Worm (Caenorhabditis elegans) whole organism, late embryonic: ENCODE measurements around the gene F52D1.2.

Experiments used
- K02D7.2 ChIP-seq: sonication (generic microtip); optimal IDR thresholded peaks from 2 replicates; lab custom pipeline; 2017; ENCODE audit warnings: mild to moderate bottlenecking, missing genetic modification characterization, missing compliant biosample characterization
- T23F11.4 ChIP-seq: fragments of 200-800 bp; sonication (Bioruptor generic); optimal IDR thresholded peaks from 2 replicates; lab custom pipeline; 2018; ENCODE audit warnings: mild to moderate bottlenecking, missing genetic modification characterization, missing compliant biosample characterization
- Y22D7AL.16 ChIP-seq: sonication (generic microtip); optimal IDR thresholded peaks from 2 replicates; lab custom pipeline; 2016; ENCODE audit warnings: missing genetic modification characterization, missing compliant biosample characterization
- ahr-1 ChIP-seq: sonication (generic microtip); optimal IDR thresholded peaks from 2 replicates; lab custom pipeline; 2016; ENCODE audit warnings: missing genetic modification characterization, missing compliant biosample characterization
- ceh-14 ChIP-seq: sonication (generic microtip); optimal IDR thresholded peaks from 2 replicates; lab custom pipeline; 2016; ENCODE audit warnings: missing genotype, missing genetic modification characterization, missing compliant biosample characterization
- ceh-18 ChIP-seq: sonication (generic microtip); optimal IDR thresholded peaks from 2 replicates; lab custom pipeline; 2016; ENCODE audit warnings: missing genetic modification characterization, missing compliant biosample characterization
- ceh-19 ChIP-seq: fragments of 200-800 bp; sonication (Bioruptor generic); optimal IDR thresholded peaks from 2 replicates; lab custom pipeline; 2018; ENCODE audit warnings: mild to moderate bottlenecking, missing genetic modification characterization, missing compliant biosample characterization
- ceh-24 ChIP-seq: sonication (generic microtip); optimal IDR thresholded peaks from 2 replicates; lab custom pipeline; 2016; ENCODE audit warnings: mild to moderate bottlenecking, missing genetic modification characterization, missing compliant biosample characterization
- ceh-31 ChIP-seq: sonication (generic microtip); optimal IDR thresholded peaks from 2 replicates; lab custom pipeline; 2016; ENCODE audit warnings: missing genetic modification characterization, missing compliant biosample characterization
- ceh-34 ChIP-seq: sonication (generic microtip); optimal IDR thresholded peaks from 2 replicates; lab custom pipeline; 2016; ENCODE audit warnings: mild to moderate bottlenecking, missing genetic modification characterization, missing compliant biosample characterization
- ceh-48 ChIP-seq: sonication (generic microtip); optimal IDR thresholded peaks from 2 replicates; lab custom pipeline; 2016; ENCODE audit warnings: missing genetic modification characterization, inconsistent platforms, missing compliant biosample characterization
- ceh-6 ChIP-seq: fragments of 200-800 bp; sonication (Bioruptor generic); optimal IDR thresholded peaks from 2 replicates; lab custom pipeline; 2018; ENCODE audit warnings: mild to moderate bottlenecking, missing genetic modification characterization, missing compliant biosample characterization
- dmd-4 ChIP-seq: sonication (generic microtip); optimal IDR thresholded peaks from 2 replicates; lab custom pipeline; 2016; ENCODE audit warnings: borderline replicate concordance, missing genetic modification characterization, missing compliant biosample characterization
- dve-1 ChIP-seq: sonication (generic microtip); optimal IDR thresholded peaks from 2 replicates; lab custom pipeline; 2017; ENCODE audit warnings: antibody characterized with exemption, mild to moderate bottlenecking, missing genetic modification characterization, missing compliant biosample characterization
- elt-4 ChIP-seq: sonication (generic microtip); optimal IDR thresholded peaks from 2 replicates; lab custom pipeline; 2016; ENCODE audit warnings: missing genetic modification characterization, missing compliant biosample characterization
- ets-4 ChIP-seq: sonication (generic microtip); optimal IDR thresholded peaks from 2 replicates; lab custom pipeline; 2016; ENCODE audit warnings: missing genetic modification characterization, missing compliant biosample characterization
- fax-1 ChIP-seq: sonication (generic microtip); optimal IDR thresholded peaks from 2 replicates; lab custom pipeline; 2016; ENCODE audit warnings: missing genotype, missing genetic modification characterization, missing compliant biosample characterization
- fkh-10 ChIP-seq: fragments of 150-350 bp; optimal IDR thresholded peaks from 2 replicates; lab custom pipeline; 2014; ENCODE audit warnings: missing biosample characterization, missing genetic modification reagents, missing genetic modification characterization
- fkh-6 ChIP-seq: sonication (generic microtip); optimal IDR thresholded peaks from 2 replicates; lab custom pipeline; 2016; ENCODE audit warnings: missing genetic modification characterization, missing compliant biosample characterization
- hlh-13 ChIP-seq: fragments of 200-800 bp; sonication (Bioruptor generic); optimal IDR thresholded peaks from 2 replicates; lab custom pipeline; 2018; ENCODE audit warnings: mild to moderate bottlenecking, missing genetic modification characterization, missing compliant biosample characterization
- hlh-6 ChIP-seq: sonication (generic microtip); optimal IDR thresholded peaks from 2 replicates; lab custom pipeline; 2016; ENCODE audit warnings: missing genotype, missing genetic modification characterization, missing compliant biosample characterization
- hlh-8 ChIP-seq: sonication (generic microtip); optimal IDR thresholded peaks from 2 replicates; lab custom pipeline; 2016; ENCODE audit warnings: missing genotype, missing genetic modification characterization, missing compliant biosample characterization
- lim-6 ChIP-seq: sonication (generic microtip); optimal IDR thresholded peaks from 2 replicates; lab custom pipeline; 2016; ENCODE audit warnings: missing genetic modification characterization, missing compliant biosample characterization
- lin-11 ChIP-seq: fragments of 200-800 bp; sonication (Bioruptor generic); optimal IDR thresholded peaks from 2 replicates; lab custom pipeline; 2018; ENCODE audit warnings: mild to moderate bottlenecking, missing genetic modification characterization, missing compliant biosample characterization
- madf-2 ChIP-seq: sonication (generic microtip); optimal IDR thresholded peaks from 2 replicates; lab custom pipeline; 2017; ENCODE audit warnings: missing genetic modification characterization, missing compliant biosample characterization
- nhr-11 ChIP-seq: fragments of 150-350 bp; optimal IDR thresholded peaks from 2 replicates; lab custom pipeline; 2014; ENCODE audit warnings: missing biosample characterization, missing genetic modification characterization
- nhr-232 ChIP-seq: sonication (generic microtip); optimal IDR thresholded peaks from 2 replicates; lab custom pipeline; 2016; ENCODE audit warnings: missing genetic modification characterization, missing compliant biosample characterization
- npax-4 ChIP-seq: sonication (generic microtip); optimal IDR thresholded peaks from 2 replicates; lab custom pipeline; 2016; ENCODE audit warnings: missing genetic modification characterization, missing compliant biosample characterization
- odd-2 ChIP-seq: sonication (generic microtip); optimal IDR thresholded peaks from 2 replicates; lab custom pipeline; 2017; ENCODE audit warnings: antibody characterized with exemption, mild to moderate bottlenecking, missing genetic modification characterization, missing compliant biosample characterization
- pat-9 ChIP-seq: fragments of 200-800 bp; sonication (Bioruptor generic); optimal IDR thresholded peaks from 2 replicates; lab custom pipeline; 2018; ENCODE audit warnings: mild to moderate bottlenecking, missing genetic modification characterization, moderate library complexity, missing compliant biosample characterization
- pax-1 ChIP-seq: fragments of 150-350 bp; optimal IDR thresholded peaks from 2 replicates; lab custom pipeline; 2014; ENCODE audit warnings: missing biosample characterization, missing genetic modification characterization
- pha-2 ChIP-seq: sonication (generic microtip); optimal IDR thresholded peaks from 2 replicates; lab custom pipeline; 2017; ENCODE audit warnings: mild to moderate bottlenecking, missing genetic modification characterization, missing compliant biosample characterization
- pha-4 ChIP-seq: fragments of 150-350 bp; optimal IDR thresholded peaks from 2 replicates; lab custom pipeline; 2018; ENCODE audit warnings: missing biosample characterization, missing genetic modification reagents, missing genetic modification characterization
- pqm-1 ChIP-seq: sonication (generic microtip); optimal IDR thresholded peaks from 2 replicates; lab custom pipeline; 2016; ENCODE audit warnings: missing genetic modification characterization, missing compliant biosample characterization
- pros-1 ChIP-seq: fragments of 150-350 bp; optimal IDR thresholded peaks from 2 replicates; lab custom pipeline; 2014; ENCODE audit warnings: missing biosample characterization, missing genetic modification reagents, missing genetic modification characterization
- ref-2 ChIP-seq: sonication (generic microtip); optimal IDR thresholded peaks from 2 replicates; lab custom pipeline; 2016; ENCODE audit warnings: missing genetic modification characterization, missing compliant biosample characterization
- sdc-2 ChIP-seq: sonication (generic microtip); optimal IDR thresholded peaks from 2 replicates; lab custom pipeline; 2016; ENCODE audit warnings: missing genotype, missing genetic modification characterization, missing compliant biosample characterization
- sox-2 ChIP-seq: fragments of 200-800 bp; sonication (Bioruptor generic); IDR thresholded peaks from 2 replicates; pipeline ENCODE4 v1.3.6; 2022; ENCODE audit warnings: missing genetic modification reagents, missing genetic modification characterization, missing compliant biosample characterization
- sox-4 ChIP-seq: sonication (generic microtip); optimal IDR thresholded peaks from 2 replicates; lab custom pipeline; 2017; ENCODE audit warnings: mild to moderate bottlenecking, missing genetic modification characterization, inconsistent platforms, missing compliant biosample characterization
- tbx-2 ChIP-seq: sonication (generic microtip); optimal IDR thresholded peaks from 2 replicates; lab custom pipeline; 2016; ENCODE audit warnings: missing genetic modification characterization, missing compliant biosample characterization
- tbx-7 ChIP-seq: sonication (generic microtip); optimal IDR thresholded peaks from 2 replicates; lab custom pipeline; 2016; ENCODE audit warnings: missing genotype, missing genetic modification characterization, missing compliant biosample characterization
- ttx-3 ChIP-seq: sonication (generic microtip); optimal IDR thresholded peaks from 2 replicates; lab custom pipeline; 2016; ENCODE audit warnings: missing genetic modification reagents, missing genetic modification characterization, missing compliant biosample characterization
- unc-3 ChIP-seq, 2 experiments: fragments of 200-800 bp in 1 of 2; sonication (Bioruptor generic) in 1 of 2; sonication (generic microtip) in 1 of 2; conservative IDR thresholded peaks in 1 of 2; optimal IDR thresholded peaks in 1 of 2; 2 replicates each; pipeline versions ENCODE4 v1.3.6 to Lab custom; 2016 to 2022; ENCODE audit warnings: missing compliant biosample characterization in 2 of 2, missing genetic modification characterization in 2 of 2, missing genetic modification reagents in 1 of 2
- unc-55 ChIP-seq: sonication (generic microtip); optimal IDR thresholded peaks from 2 replicates; lab custom pipeline; 2017; ENCODE audit warnings: missing biosample characterization, missing genetic modification reagents, missing genetic modification characterization
- ztf-16 ChIP-seq: sonication (generic microtip); optimal IDR thresholded peaks from 2 replicates; lab custom pipeline; 2017; ENCODE audit warnings: missing genetic modification characterization, missing compliant biosample characterization

F52D1.2 gene

DNA sequence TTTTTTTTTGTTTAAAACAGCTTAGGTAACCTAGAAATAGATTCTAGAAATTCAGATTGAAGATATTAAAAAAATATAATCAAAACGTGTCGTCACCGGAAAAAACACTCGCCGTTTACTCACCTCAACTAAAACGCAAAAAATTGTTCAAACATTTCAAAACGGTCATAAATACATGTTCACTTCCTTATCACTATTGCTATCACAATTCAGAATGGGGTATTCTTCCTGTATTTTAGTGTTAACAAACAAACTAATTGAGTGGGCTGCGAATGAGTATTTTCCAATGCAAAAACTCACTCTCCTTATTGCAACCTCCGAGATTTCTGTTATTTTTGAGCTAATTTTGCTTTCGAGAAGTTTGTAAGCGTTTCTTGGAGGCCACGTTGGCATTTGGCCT lies at the start of gene F52D1.2:
TSS of gene F52D1.2 (minus strand) at position 393 of the 400 bp plus-strand sequence.
- no peak for TF ChIP-seq ceh-19 (GFP tag; lab: Kevin White, UChicago)
- TF ChIP-seq ceh-14 (tag; lab: Kevin White, UChicago): no peak
- TF ChIP-seq sox-2 (GFP tag; lab: Robert Waterston, UW): no peak
- TF ChIP-seq ceh-48: no peak
- no peak for TF ChIP-seq ztf-16
- no peak for TF ChIP-seq madf-2 (tag; lab: Kevin White, UChicago)
- TF ChIP-seq sox-4 (tag; lab: Kevin White, UChicago): no peak
- no peak for TF ChIP-seq lim-6 (tag; lab: Kevin White, UChicago)
- TF ChIP-seq nhr-11 (tag; lab: Kevin White, UChicago): no peak
- TF ChIP-seq dve-1 (tag; lab: Kevin White, UChicago): no peak
- no peak for TF ChIP-seq unc-55
- TF ChIP-seq pat-9 (tag; lab: Kevin White, UChicago): no peak
- no peak for TF ChIP-seq T23F11.4
- TF ChIP-seq elt-4: no peak
- TF ChIP-seq odd-2 (tag; lab: Kevin White, UChicago): no peak
- TF ChIP-seq nhr-232: no peak

DNA sequence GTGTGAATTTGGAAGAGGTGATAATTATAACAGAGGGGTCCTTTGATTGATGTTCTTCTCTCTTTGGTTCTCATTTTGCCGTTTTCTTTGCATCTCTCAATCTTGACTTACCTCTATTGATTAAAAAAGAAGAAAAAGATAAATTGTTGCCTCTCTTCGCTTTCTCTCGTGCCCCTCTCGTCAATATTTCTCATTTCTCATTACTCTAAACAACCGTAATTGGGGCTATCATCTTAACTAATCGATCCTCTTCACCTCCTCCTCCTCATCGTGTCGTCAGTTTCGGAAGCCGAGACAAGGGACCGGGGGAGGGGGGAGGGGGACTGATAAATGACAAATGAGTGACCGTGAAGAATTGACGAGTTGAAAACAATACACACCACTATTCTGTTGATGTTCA lies 48.6 kb upstream of the F52D1.2 start:
- TF ChIP-seq sdc-2 (tag; lab: Kevin White, UChicago) (no peak), hlh-13 (GFP tag; lab: Kevin White, UChicago) (no peak), ceh-14 (tag; lab: Kevin White, UChicago) (no peak), sox-4 (tag; lab: Kevin White, UChicago) (no peak), pha-2 (tag; lab: Kevin White, UChicago) (no peak), ceh-31 (no peak), ceh-34 (no peak), pros-1 (tag; lab: Kevin White, UChicago) (no peak), ceh-6 (GFP tag; lab: Kevin White, UChicago) (no peak), ceh-19 (GFP tag; lab: Kevin White, UChicago) (no peak), pqm-1 (tag; lab: Kevin White, UChicago) (no peak), ceh-24 (tag; lab: Kevin White, UChicago) (no peak), pha-4 (tag; lab: Kevin White, UChicago) (no peak), ttx-3 (tag; lab: Kevin White, UChicago) (no peak), tbx-2 (tag; lab: Kevin White, UChicago) (no peak), ref-2 (tag; lab: Kevin White, UChicago) (no peak), odd-2 (tag; lab: Kevin White, UChicago) (no peak), dmd-4 (tag; lab: Kevin White, UChicago) (no peak), fax-1 (tag; lab: Kevin White, UChicago) (no peak)

DNA sequence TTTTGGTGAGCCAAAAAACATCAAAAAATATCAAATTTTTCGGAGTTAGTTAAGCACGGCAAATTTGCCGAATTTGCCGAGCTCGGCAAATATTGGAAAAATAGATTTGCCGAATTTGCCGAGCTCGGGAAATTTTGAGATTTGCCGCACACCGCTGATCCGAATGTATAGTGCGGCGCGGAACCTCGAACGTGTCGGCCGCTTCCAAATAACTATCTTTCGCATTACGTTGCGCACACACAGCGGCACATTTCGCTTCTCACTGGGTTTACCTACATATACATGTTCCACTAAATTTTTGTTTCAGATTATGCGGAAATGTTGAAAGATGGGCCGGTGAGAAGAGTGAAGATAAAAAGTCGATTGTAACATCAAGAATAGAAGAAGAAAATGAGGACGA lies 46.8 kb upstream of the F52D1.2 start:
- TF ChIP-seq ets-4 (tag; lab: Kevin White, UChicago): no peak

DNA sequence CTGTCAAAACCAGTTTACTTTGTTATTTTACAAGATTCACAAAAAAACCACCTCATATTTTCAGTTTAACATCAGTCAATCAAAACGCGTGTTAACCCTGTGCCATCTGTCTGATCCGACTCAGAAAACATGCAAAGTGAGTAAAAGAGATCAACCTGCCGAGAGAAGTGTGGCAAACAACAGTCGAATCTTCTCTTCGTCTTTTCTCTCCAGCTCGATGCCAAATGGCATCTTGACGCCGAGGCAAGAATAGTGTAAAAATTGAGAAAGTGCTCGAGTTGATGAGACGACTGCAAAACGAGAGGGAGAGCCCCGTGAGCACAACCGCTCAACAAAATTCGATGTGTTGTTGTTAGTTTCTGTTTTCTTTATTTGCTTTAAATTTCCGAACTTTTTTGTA lies 42.9 kb upstream of the F52D1.2 start, which contains the start of gene B0310.1:
TSS of gene B0310.1 (plus strand) at position 310 of the 400 bp plus-strand sequence.
- TF ChIP-seq ceh-18 (peak; percentile 50), lin-11 (tag; lab: Kevin White, UChicago) (no peak), unc-55 (peak; percentile 56)

DNA sequence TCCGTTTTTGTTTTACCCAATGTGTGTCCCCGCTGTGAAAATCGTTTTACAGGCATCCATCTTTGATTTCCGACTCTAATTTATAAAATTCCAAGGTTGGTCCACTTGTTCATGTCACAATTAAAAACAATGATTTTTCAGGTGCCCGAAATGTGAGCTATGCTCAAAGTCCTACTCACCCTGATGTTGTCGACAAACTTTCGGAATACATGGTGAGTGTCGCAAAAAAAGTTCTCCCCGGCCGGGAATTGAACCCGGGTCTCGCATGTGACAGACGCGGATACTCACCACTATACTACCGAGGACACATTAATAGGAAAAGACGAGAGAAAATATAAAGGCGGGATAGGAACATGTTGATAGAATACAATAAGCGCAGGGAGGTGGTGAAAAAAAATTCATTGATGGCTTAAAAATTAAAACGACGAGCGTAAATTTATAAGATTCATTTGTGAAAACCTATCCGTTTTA lies 39.7 kb upstream of the F52D1.2 start, which contains the start of gene egl-17:
TSS of gene egl-17 (plus strand) at position 51 of the 471 bp plus-strand sequence.
- TF ChIP-seq tbx-7 (tag; lab: Kevin White, UChicago): peak; percentile 5
- TF ChIP-seq pax-1 (tag; lab: Kevin White, UChicago): no peak
- TF ChIP-seq tbx-2 (tag; lab: Kevin White, UChicago): peak; percentile 88
- peak; percentile 87 for TF ChIP-seq ahr-1 (tag; lab: Kevin White, UChicago)
- peak; percentile 92 for TF ChIP-seq hlh-6 (tag; lab: Kevin White, UChicago)
- peak; percentile 92 for TF ChIP-seq K02D7.2
- TF ChIP-seq fkh-6 (tag; lab: Kevin White, UChicago): peak; percentile 92
- TF ChIP-seq hlh-8 (tag; lab: Kevin White, UChicago): peak; percentile 89
- TF ChIP-seq pqm-1 (tag; lab: Kevin White, UChicago): peak; percentile 71
- peak; percentile 92 for TF ChIP-seq pat-9 (tag; lab: Kevin White, UChicago)
- TF ChIP-seq fkh-10 (GFP tag; lab: Kevin White, UChicago): peak; percentile 61
- peak; percentile 92 for TF ChIP-seq unc-3 (GFP tag; conservative IDR thresholded peaks at IDR 0.05; lab: Robert Waterston, UW)
- peak; percentile 90 for TF ChIP-seq unc-3 (tag; optimal IDR thresholded peaks at IDR 0.05; lab: Kevin White, UChicago)
- no peak for TF ChIP-seq pha-4 (tag; lab: Kevin White, UChicago)
- peak; percentile 87 for TF ChIP-seq ceh-18
- TF ChIP-seq lim-6 (tag; lab: Kevin White, UChicago): peak; percentile 89
- peak; percentile 87 for TF ChIP-seq npax-4 (tag; lab: Kevin White, UChicago)
- peak; percentile 95 for TF ChIP-seq sdc-2 (tag; lab: Kevin White, UChicago)
- TF ChIP-seq ceh-24 (tag; lab: Kevin White, UChicago): peak; percentile 81
- TF ChIP-seq Y22D7AL.16: peak; percentile 86
